Worm (Caenorhabditis elegans): ENCODE data around the gene C05G5.5.

DNA sequence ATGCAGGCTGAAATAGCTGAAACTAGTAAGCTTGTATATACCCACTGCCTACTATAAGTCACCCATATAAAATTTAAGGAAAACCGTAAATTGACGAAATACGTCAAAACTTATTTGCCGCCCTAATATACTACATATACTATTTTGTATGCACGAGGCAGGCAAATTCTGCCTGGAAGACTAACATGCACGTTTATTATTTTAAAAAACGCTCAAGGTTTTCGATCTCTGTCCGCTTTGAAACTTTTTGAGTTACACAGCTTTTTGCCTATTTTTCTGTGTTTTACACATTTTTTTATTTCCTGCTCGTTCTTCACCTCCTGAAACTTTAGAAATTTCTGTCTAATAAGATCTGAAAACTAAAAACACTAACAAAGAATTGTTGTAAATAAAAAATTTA, 17.7 kb downstream of the C05G5.5 start:
- TF ChIP-seq Y79H2A.3 (GFP tag; conservative IDR thresholded peaks at IDR 0.05), result no peak
- no peak for TF ChIP-seq B0336.3 (GFP tag; IDR thresholded peaks at IDR 0.05)
- no peak for TF ChIP-seq let-607 (tag; optimal IDR thresholded peaks at IDR 0.05)
- TF ChIP-seq dpff-1 (tag; optimal IDR thresholded peaks at IDR 0.05), result no peak
- TF ChIP-seq ama-1 (optimal IDR thresholded peaks at IDR 0.05), result no peak
- no peak for TF ChIP-seq ama-1 (GFP tag; optimal IDR thresholded peaks at IDR 0.05)
- TF ChIP-seq tbx-9 (tag; optimal IDR thresholded peaks at IDR 0.05; ENCODE audit: borderline replicate concordance), result no peak
- no peak for TF ChIP-seq efl-1 (GFP tag; optimal IDR thresholded peaks at IDR 0.05)
- no peak for TF ChIP-seq ceh-27 (GFP tag; optimal IDR thresholded peaks at IDR 0.05)
- no peak for TF ChIP-seq mes-4 (tag; optimal IDR thresholded peaks at IDR 0.05)
- TF ChIP-seq T07F8.4 (tag; optimal IDR thresholded peaks at IDR 0.05), result no peak
- TF ChIP-seq ZK185.1 (tag; optimal IDR thresholded peaks at IDR 0.05; ENCODE audit: poor library complexity, severe bottlenecking), result no peak
